Worm (Caenorhabditis elegans): ENCODE data around the gene pcyt-2.2.

DNA sequence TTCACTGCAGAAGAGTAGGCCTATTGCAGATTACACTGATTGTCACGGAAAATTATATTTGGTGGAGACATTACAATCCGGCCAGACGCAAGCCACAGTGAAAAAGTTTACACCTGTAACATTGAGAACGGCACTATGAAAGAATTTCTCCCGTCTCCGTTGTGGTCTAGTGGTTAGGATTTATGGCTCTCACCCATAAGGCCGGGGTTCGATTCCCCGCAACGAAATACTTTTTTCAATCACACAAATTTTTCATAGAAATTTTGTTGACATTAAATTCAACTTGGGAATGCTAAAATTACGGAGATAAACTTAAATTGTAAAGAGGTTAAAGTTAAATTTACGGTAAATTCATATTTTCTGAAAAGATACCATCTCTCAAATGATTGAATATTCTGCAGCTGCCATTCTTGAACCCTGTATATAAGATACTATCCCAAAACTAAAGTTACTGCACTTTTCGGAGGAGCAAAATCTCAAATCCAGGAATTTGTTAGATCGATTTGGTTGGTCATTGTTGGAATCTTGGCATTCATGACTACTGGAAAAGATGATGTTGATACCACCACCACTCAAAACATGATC lies 22.4 kb downstream of the pcyt-2.2 start, which contains the start of gene C39D10.1:
- TF ChIP-seq ets-4 (tag; optimal IDR thresholded peaks at IDR 0.05) (no peak), hlh-6 (tag; optimal IDR thresholded peaks at IDR 0.05) (no peak), dve-1 (tag; optimal IDR thresholded peaks at IDR 0.05) (no peak), C38D4.7 (GFP tag; optimal IDR thresholded peaks at IDR 0.05) (no peak), pqm-1 (tag; optimal IDR thresholded peaks at IDR 0.05) (no peak), sox-4 (tag; optimal IDR thresholded peaks at IDR 0.05) (no peak), F13H6.1 (tag; optimal IDR thresholded peaks at IDR 0.05) (no peak), sox-2 (GFP tag; IDR thresholded peaks at IDR 0.05) (no peak), ref-2 (tag; optimal IDR thresholded peaks at IDR 0.05) (no peak), hlh-30 (tag; optimal IDR thresholded peaks at IDR 0.05; ENCODE audit: insufficient read depth) (no peak), fkh-10 (GFP tag; optimal IDR thresholded peaks at IDR 0.05) (no peak), hlh-13 (GFP tag; optimal IDR thresholded peaks at IDR 0.05) (no peak), ama-1 (optimal IDR thresholded peaks at IDR 0.05) (no peak)
